Worm (Caenorhabditis elegans) whole organism, midembryonic: ENCODE results near the gene clec-151.

Experiments
- cog-1 ChIP-seq: sonication (generic microtip); optimal IDR thresholded peaks from 2 replicates; lab custom pipeline; 2016; ENCODE audit warnings: missing genetic modification characterization, missing compliant biosample characterization
- flt-1 ChIP-seq: fragments of 200-800 bp; sonication (Bioruptor generic); IDR thresholded peaks from 2 replicates; pipeline ENCODE4 v1.3.6; 2022; ENCODE audit warnings: missing genetic modification characterization, missing compliant biosample characterization
- klf-2 ChIP-seq: fragments of 200-800 bp; sonication (Bioruptor generic); conservative IDR thresholded peaks from 2 replicates; pipeline ENCODE4 v1.3.6; 2022; ENCODE audit warnings: missing genetic modification reagents, missing genetic modification characterization, missing compliant biosample characterization
- ref-1 ChIP-seq: fragments of 200-800 bp; sonication (Bioruptor generic); conservative IDR thresholded peaks from 2 replicates; pipeline ENCODE4 v1.3.6; 2022; ENCODE audit warnings: missing genetic modification reagents, missing genetic modification characterization, missing compliant biosample characterization
- tab-1 ChIP-seq: fragments of 200-800 bp; sonication (Bioruptor generic); IDR thresholded peaks from 2 replicates; pipeline ENCODE4 v1.3.6; 2022; ENCODE audit warnings: missing genetic modification characterization, missing compliant biosample characterization
- ztf-23 ChIP-seq: fragments of 200-800 bp; sonication (Bioruptor generic); IDR thresholded peaks from 2 replicates; pipeline ENCODE4 v1.3.6; 2022; ENCODE audit warnings: missing genetic modification reagents, missing genetic modification characterization, missing compliant biosample characterization
- ztf-29 ChIP-seq: fragments of 200-800 bp; sonication (Bioruptor generic); IDR thresholded peaks from 2 replicates; pipeline ENCODE4 v1.3.6; 2022; ENCODE audit warnings: missing genetic modification reagents, missing genetic modification characterization, missing compliant biosample characterization

DNA sequence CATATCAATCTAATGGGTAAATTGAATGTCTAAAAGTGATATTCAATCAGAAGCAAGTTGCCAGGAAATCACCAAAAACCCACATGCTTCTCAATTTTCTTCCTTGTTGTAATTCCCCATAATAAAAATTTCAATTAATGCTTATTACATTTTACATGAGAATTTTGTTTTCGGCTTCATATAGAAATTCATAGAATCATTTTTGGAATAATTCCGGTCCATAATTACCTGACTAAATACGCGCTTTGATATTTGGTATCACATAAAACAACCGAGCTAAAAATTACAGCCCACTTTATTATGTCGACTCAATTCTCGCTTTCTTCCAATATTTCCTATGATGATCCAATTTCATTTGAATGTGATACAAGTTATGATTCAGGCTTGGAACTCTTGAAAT lies 43.7 kb downstream of the clec-151 start, which contains the start of gene srg-13:
- TF ChIP-seq ztf-29 (GFP tag; lab: Robert Waterston, UW) = no peak
- no peak for TF ChIP-seq cog-1 (tag; lab: Kevin White, UChicago)
- no peak for TF ChIP-seq ztf-23 (GFP tag; lab: Robert Waterston, UW)
- TF ChIP-seq ref-1 (GFP tag; lab: Robert Waterston, UW) = no peak
- no peak for TF ChIP-seq tab-1
- no peak for TF ChIP-seq klf-2 (GFP tag; lab: Robert Waterston, UW)
- no peak for TF ChIP-seq flt-1 (GFP tag; lab: Robert Waterston, UW)
